Fruit fly (Drosophila melanogaster): ENCODE results near the gene Trf2.

Gene Trf2

dm6 chrX:8408971-8409455, at the start of gene Trf2:
TSS of gene Trf2 (plus strand) at chrX:8409272.
- TF ChIP-seq CG1620 (GFP tag; optimal IDR thresholded peaks at IDR 0.05) (peak; percentile 36), Mnt (GFP tag; optimal IDR thresholded peaks at IDR 0.05) (peak; percentile 50), bab1 (GFP tag; optimal IDR thresholded peaks at IDR 0.05) (peak; percentile 46), Clk (GFP tag; optimal IDR thresholded peaks at IDR 0.05) (no peak), Crg-1 (GFP tag; optimal IDR thresholded peaks at IDR 0.05) (peak; percentile 64), CG11617 (GFP tag; optimal IDR thresholded peaks at IDR 0.05) (no peak), CG7101 (tag; optimal IDR thresholded peaks at IDR 0.05) (peak; percentile 52)

DNA sequence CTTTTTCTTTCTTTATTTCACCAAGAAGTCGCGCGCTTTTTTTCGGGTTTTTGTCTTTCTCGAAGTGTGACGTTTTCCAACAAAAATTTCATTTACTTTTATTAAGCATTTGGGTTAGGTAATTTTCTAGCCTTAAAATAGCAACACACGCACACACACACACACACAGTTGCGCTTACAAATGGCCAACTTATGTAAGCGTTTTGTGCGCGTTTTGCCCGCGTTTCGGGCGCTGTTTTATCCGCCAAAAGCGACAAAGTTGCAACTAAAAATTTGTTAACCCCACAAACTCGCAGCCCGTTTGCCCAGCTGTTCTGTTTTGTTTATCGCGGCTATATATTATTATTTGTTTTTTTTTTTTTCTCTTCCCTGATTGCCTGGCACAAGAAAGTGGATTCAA, 42.7 kb upstream of the Trf2 start:
- TF ChIP-seq CG5204 (GFP tag; optimal IDR thresholded peaks at IDR 0.05) (no peak), CG7045 (GFP tag; optimal IDR thresholded peaks at IDR 0.05) (no peak), CG1620 (GFP tag; optimal IDR thresholded peaks at IDR 0.05) (no peak), ovo (GFP tag; optimal IDR thresholded peaks at IDR 0.05) (no peak), cic (GFP tag; optimal IDR thresholded peaks at IDR 0.05) (no peak), Clk (GFP tag; optimal IDR thresholded peaks at IDR 0.05) (no peak), Hr96 (GFP tag; optimal IDR thresholded peaks at IDR 0.05) (no peak), CG11617 (GFP tag; optimal IDR thresholded peaks at IDR 0.05) (no peak), toe (GFP tag; optimal IDR thresholded peaks at IDR 0.05) (no peak), kay (GFP tag; ENCODE audit: borderline replicate concordance) (no peak), cnc (optimal IDR thresholded peaks at IDR 0.05) (no peak)

DNA sequence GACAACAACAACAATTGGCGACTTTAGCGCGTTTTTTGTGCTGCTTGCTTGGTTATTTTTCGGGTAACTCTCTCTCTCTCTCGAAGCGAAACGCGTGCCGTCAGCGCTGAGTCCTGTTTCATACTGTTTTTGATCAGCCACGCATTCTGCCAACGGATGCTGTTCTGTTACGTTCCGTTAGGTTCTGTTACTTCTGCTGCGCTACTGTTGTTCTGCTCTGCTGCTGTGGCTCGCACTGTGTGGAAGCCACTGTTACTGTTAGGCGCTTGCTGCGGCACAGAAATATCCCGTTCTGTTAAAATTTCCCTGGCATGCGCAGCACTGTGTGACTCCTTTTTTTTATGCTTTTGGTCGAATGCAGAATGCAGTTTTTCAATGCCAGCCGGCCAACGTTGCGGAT, 42.0 kb upstream of the Trf2 start, which contains the start of gene nAChRalpha3:
TSS of gene nAChRalpha3 (minus strand) at position 101 of the 400 bp plus-strand sequence.
- TF ChIP-seq CG1620 (GFP tag; optimal IDR thresholded peaks at IDR 0.05) = no peak

DNA sequence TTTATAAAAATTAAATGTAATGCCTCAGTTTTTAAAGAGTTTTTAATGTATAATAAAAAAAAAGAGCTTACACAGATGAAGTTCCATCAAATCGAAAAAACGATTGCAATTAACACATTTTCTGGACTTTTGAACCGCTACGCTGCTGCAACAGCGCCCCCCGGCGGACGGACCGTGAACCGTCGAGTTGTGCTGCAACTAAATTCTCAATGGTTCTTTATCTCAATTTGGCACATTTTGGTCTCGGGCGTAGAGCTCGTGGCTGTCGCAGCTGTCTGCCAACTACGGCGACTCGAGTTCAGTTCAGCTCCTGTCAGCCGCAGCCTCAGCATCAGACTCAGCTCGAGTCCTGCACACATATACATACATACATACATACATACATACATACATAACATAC, 37.3 kb upstream of the Trf2 start:
- TF ChIP-seq CG7045 (GFP tag; optimal IDR thresholded peaks at IDR 0.05) = no peak
- no peak for TF ChIP-seq pad (GFP tag; optimal IDR thresholded peaks at IDR 0.05)

- TF ChIP-seq pad (GFP tag; optimal IDR thresholded peaks at IDR 0.05) (no peak), CG33017 (tag; optimal IDR thresholded peaks at IDR 0.05) (no peak), ovo (GFP tag; optimal IDR thresholded peaks at IDR 0.05) (no peak), CG11617 (GFP tag; optimal IDR thresholded peaks at IDR 0.05) (no peak), CG7045 (GFP tag; optimal IDR thresholded peaks at IDR 0.05) (no peak), CG14711 (tag; optimal IDR thresholded peaks at IDR 0.05) (no peak), CG7101 (tag; optimal IDR thresholded peaks at IDR 0.05) (no peak), CG12768 (GFP tag; optimal IDR thresholded peaks at IDR 0.05) (no peak), cic (GFP tag; optimal IDR thresholded peaks at IDR 0.05) (no peak), cnc (optimal IDR thresholded peaks at IDR 0.05) (no peak), Clk (GFP tag; optimal IDR thresholded peaks at IDR 0.05) (no peak), Crg-1 (GFP tag; optimal IDR thresholded peaks at IDR 0.05) (no peak), Hr96 (GFP tag; optimal IDR thresholded peaks at IDR 0.05) (no peak), CG5204 (GFP tag; optimal IDR thresholded peaks at IDR 0.05) (no peak), CG1620 (GFP tag; optimal IDR thresholded peaks at IDR 0.05) (no peak), tj (GFP tag; optimal IDR thresholded peaks at IDR 0.05) (no peak), toe (GFP tag; optimal IDR thresholded peaks at IDR 0.05) (no peak)
Observed at dm6 chrX:8385481-8385880, 23.6 kb upstream of the Trf2 start, which contains the start of gene CG1387. TSS of gene CG1387 (plus strand) at chrX:8385781.

DNA sequence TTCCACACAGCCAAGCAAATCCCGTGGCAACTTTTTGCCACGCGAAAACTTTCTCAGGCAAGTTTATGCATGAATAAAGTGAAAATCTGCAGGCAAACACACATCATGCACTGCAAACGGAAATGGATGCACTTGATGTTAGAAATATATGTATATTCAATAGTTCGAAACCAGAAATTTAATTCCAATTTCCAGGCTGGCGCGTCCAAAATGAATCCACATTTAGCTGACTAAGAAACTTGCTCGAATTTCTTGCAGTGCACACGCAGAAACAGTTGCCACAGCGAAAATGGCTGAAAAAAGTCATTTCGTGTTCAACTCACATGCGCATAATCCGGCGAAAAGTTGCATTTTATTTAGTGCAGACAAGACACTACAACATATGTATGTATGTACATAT, 12.5 kb upstream of the Trf2 start:
- no peak for TF ChIP-seq Clk (GFP tag; optimal IDR thresholded peaks at IDR 0.05)
- no peak for TF ChIP-seq bab1 (GFP tag; optimal IDR thresholded peaks at IDR 0.05)
- no peak for TF ChIP-seq CG12768 (GFP tag; optimal IDR thresholded peaks at IDR 0.05)
- no peak for TF ChIP-seq toe (GFP tag; optimal IDR thresholded peaks at IDR 0.05)
- no peak for TF ChIP-seq tj (GFP tag; optimal IDR thresholded peaks at IDR 0.05)
- no peak for TF ChIP-seq kay (GFP tag; ENCODE audit: borderline replicate concordance)
- TF ChIP-seq CG1620 (GFP tag; optimal IDR thresholded peaks at IDR 0.05) = no peak
- TF ChIP-seq CG5204 (GFP tag; optimal IDR thresholded peaks at IDR 0.05) = no peak
- no peak for TF ChIP-seq Crg-1 (GFP tag; optimal IDR thresholded peaks at IDR 0.05)
- no peak for TF ChIP-seq pad (GFP tag; optimal IDR thresholded peaks at IDR 0.05)
- TF ChIP-seq Mnt (GFP tag; optimal IDR thresholded peaks at IDR 0.05) = no peak
- no peak for TF ChIP-seq CG7045 (GFP tag; optimal IDR thresholded peaks at IDR 0.05)

- TF ChIP-seq cic (GFP tag; optimal IDR thresholded peaks at IDR 0.05) = no peak
- TF ChIP-seq Crg-1 (GFP tag; optimal IDR thresholded peaks at IDR 0.05) = peak; percentile 85
- TF ChIP-seq CG14711 (tag; optimal IDR thresholded peaks at IDR 0.05) = peak; percentile 81
- peak; percentile 72 for TF ChIP-seq Clk (GFP tag; optimal IDR thresholded peaks at IDR 0.05)
- TF ChIP-seq CG5204 (GFP tag; optimal IDR thresholded peaks at IDR 0.05) = peak; percentile 79
- peak; percentile 81 for TF ChIP-seq CG7101 (tag; optimal IDR thresholded peaks at IDR 0.05)
- peak; percentile 82 for TF ChIP-seq Mnt (GFP tag; optimal IDR thresholded peaks at IDR 0.05)
- no peak for TF ChIP-seq kay (GFP tag; ENCODE audit: borderline replicate concordance)
- TF ChIP-seq Hr96 (GFP tag; optimal IDR thresholded peaks at IDR 0.05) = no peak
- TF ChIP-seq toe (GFP tag; optimal IDR thresholded peaks at IDR 0.05) = peak; percentile 88
- peak; percentile 63 for TF ChIP-seq CG12768 (GFP tag; optimal IDR thresholded peaks at IDR 0.05)
- TF ChIP-seq cnc (optimal IDR thresholded peaks at IDR 0.05) = no peak
- TF ChIP-seq CG7045 (GFP tag; optimal IDR thresholded peaks at IDR 0.05) = peak; percentile 69
- peak; percentile 85 for TF ChIP-seq tj (GFP tag; optimal IDR thresholded peaks at IDR 0.05)
- peak; percentile 93 for TF ChIP-seq CG1620 (GFP tag; optimal IDR thresholded peaks at IDR 0.05)
- no peak for TF ChIP-seq CG33017 (tag; optimal IDR thresholded peaks at IDR 0.05)
- TF ChIP-seq CG11617 (GFP tag; optimal IDR thresholded peaks at IDR 0.05) = peak; percentile 93
- peak; percentile 82 for TF ChIP-seq pad (GFP tag; optimal IDR thresholded peaks at IDR 0.05)
- TF ChIP-seq bab1 (GFP tag; optimal IDR thresholded peaks at IDR 0.05) = peak; percentile 98
- peak; percentile 88 for TF ChIP-seq ovo (GFP tag; optimal IDR thresholded peaks at IDR 0.05)
Observed at dm6 chrX:8398177-8399018, 10.7 kb upstream of the Trf2 start, which contains the start of gene CG10555. TSS of gene CG10555 (plus strand) at chrX:8398940.

Data from whole organism, adult.